Fruit fly (Drosophila melanogaster): ENCODE measurements around the gene CG31342.

Gene CG31342

DNA sequence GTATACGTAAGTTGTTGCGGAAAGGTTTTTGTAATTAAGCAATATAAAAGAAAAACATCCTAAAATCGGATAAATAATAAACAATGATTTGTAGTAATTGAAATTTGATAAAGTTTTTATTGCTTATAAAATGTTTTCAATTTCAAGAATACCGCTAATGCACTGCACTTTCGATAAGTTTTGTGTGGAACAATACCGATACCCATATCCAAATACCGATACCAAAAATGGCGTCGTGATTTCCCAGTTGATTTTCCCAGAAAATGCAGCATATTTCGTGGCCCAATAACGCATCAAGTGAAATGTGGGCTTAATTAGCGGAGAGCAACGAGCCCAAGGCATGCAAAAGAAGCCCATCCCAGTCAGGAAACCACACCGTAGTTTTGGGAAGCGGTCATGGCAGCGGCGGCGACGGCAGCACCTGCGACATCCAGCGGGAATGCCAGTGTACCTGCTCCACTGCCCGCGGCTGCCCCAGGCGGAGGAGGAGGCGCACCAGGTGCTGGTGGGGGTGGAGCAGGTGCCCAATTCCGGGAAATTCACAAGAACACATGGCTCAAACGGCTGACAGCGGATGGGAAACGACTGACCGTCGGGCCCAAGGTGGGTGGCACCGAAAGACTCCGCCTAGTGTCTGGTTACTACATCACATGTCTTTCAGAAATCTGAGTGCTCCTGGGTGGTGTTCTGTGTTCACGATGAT is at the start of gene CG31342 (continued):
- peak; percentile 70 for TF ChIP-seq CG14710 (tag; optimal IDR thresholded peaks at IDR 0.05)
- TF ChIP-seq Ada2b (GFP tag; IDR thresholded peaks at IDR 0.05): no peak
- TF ChIP-seq CG14860 (GFP tag; IDR thresholded peaks at IDR 0.05; ENCODE audit: partially characterized antibody): peak; percentile 43
- peak; percentile 38 for TF ChIP-seq Ssrp (tag; optimal IDR thresholded peaks at IDR 0.05)
- TF ChIP-seq CG15011 (GFP tag; optimal IDR thresholded peaks at IDR 0.05): peak; percentile 0
- no peak for TF ChIP-seq CG11085 (GFP tag; IDR thresholded peaks at IDR 0.05)
- TF ChIP-seq CG17359 (tag; optimal IDR thresholded peaks at IDR 0.05): peak; percentile 55
- no peak for TF ChIP-seq CG6683 (GFP tag; optimal IDR thresholded peaks at IDR 0.05)
- TF ChIP-seq zen (tag; optimal IDR thresholded peaks at IDR 0.05): peak; percentile 48
- no peak for TF ChIP-seq dati (GFP tag; IDR thresholded peaks at IDR 0.05)
- TF ChIP-seq pb (GFP tag; optimal IDR thresholded peaks at IDR 0.05): no peak
- peak; percentile 60 for TF ChIP-seq hbn (GFP tag; IDR thresholded peaks at IDR 0.05; ENCODE audit: partially characterized antibody)
- peak; percentile 96 for TF ChIP-seq MESR4 (GFP tag; optimal IDR thresholded peaks at IDR 0.05)
- peak; percentile 55; the same call in 1 of the 3 replicates for TF ChIP-seq hb (GFP tag; IDR thresholded peaks at IDR 0.05; ENCODE audit: partially characterized antibody)
- peak; percentile 69 for TF ChIP-seq CG13424 (tag; optimal IDR thresholded peaks at IDR 0.05)
- TF ChIP-seq PHDP (tag; optimal IDR thresholded peaks at IDR 0.05): peak; percentile 68
- TF ChIP-seq CG2116 (GFP tag; optimal IDR thresholded peaks at IDR 0.05): peak; percentile 75
- peak in 1 of 2 experiments; percentile 62 for TF ChIP-seq bsh (GFP tag; optimal IDR thresholded peaks at IDR 0.05)
- no peak for TF ChIP-seq CG9609 (GFP tag; optimal IDR thresholded peaks at IDR 0.05)
- peak; percentile 70 for TF ChIP-seq Dref (GFP tag; IDR thresholded peaks at IDR 0.05)
- no peak for TF ChIP-seq cwo (GFP tag; optimal IDR thresholded peaks at IDR 0.05)
- TF ChIP-seq Ets97D (GFP tag; optimal IDR thresholded peaks at IDR 0.05): peak; percentile 17
- TF ChIP-seq Six4 (GFP tag; optimal IDR thresholded peaks at IDR 0.05): peak; percentile 61
- no peak for TF ChIP-seq bcd (GFP tag; optimal IDR thresholded peaks at IDR 0.05)
- no peak for TF ChIP-seq CG4424 (GFP tag; optimal IDR thresholded peaks at IDR 0.05)
- no peak for TF ChIP-seq Lpt (GFP tag; optimal IDR thresholded peaks at IDR 0.05)
- TF ChIP-seq unc-4 (GFP tag; IDR thresholded peaks at IDR 0.05; ENCODE audit: partially characterized antibody): peak; percentile 71
- 0 out of 4 replicates have a peak, but pooled peaks have one; percentile 58 for TF ChIP-seq chinmo (GFP tag; IDR thresholded peaks at IDR 0.05; ENCODE audit: partially characterized antibody)
- TF ChIP-seq Taf1 (GFP tag; IDR thresholded peaks at IDR 0.05): 0 out of 2 replicates have a peak, but pooled peaks have one; percentile 12
- no peak for TF ChIP-seq Asciz (GFP tag; optimal IDR thresholded peaks at IDR 0.05)
- TF ChIP-seq bbx (GFP tag; IDR thresholded peaks at IDR 0.05; ENCODE audit: partially characterized antibody): peak; percentile 79
- TF ChIP-seq pzg (GFP tag; optimal IDR thresholded peaks at IDR 0.05): peak; percentile 44
- TF ChIP-seq CG16813 (GFP tag; IDR thresholded peaks at IDR 0.05; ENCODE audit: partially characterized antibody): peak; percentile 58
- peak; percentile 27; the same call in 1 of the 2 replicates for TF ChIP-seq Atf6 (GFP tag; IDR thresholded peaks at IDR 0.05)
- peak; percentile 77 for TF ChIP-seq row (GFP tag; IDR thresholded peaks at IDR 0.05)
- TF ChIP-seq HmgD (GFP tag; optimal IDR thresholded peaks at IDR 0.05): peak; percentile 5
- TF ChIP-seq Elba2 (GFP tag; optimal IDR thresholded peaks at IDR 0.05): no peak
- peak; percentile 93 for TF ChIP-seq CG4617 (GFP tag; optimal IDR thresholded peaks at IDR 0.05; ENCODE audit: borderline replicate concordance)
- peak; percentile 50; the same call in 1 of the 2 replicates for TF ChIP-seq MBD-R2 (GFP tag; IDR thresholded peaks at IDR 0.05)
- TF ChIP-seq knrl (GFP tag; IDR thresholded peaks at IDR 0.05; ENCODE audit: partially characterized antibody): peak; percentile 59; the same call in 2 of the 3 replicates
- peak in 1 of 2 experiments; percentile 23 for TF ChIP-seq chif (GFP tag; optimal IDR thresholded peaks at IDR 0.05)
- TF ChIP-seq Fer1 (GFP tag; optimal IDR thresholded peaks at IDR 0.05): peak; percentile 54
- TF ChIP-seq D (optimal IDR thresholded peaks at IDR 0.05): no peak
- TF ChIP-seq D (GFP tag; optimal IDR thresholded peaks at IDR 0.05): no peak
- 0 out of 3 replicates have a peak, but pooled peaks have one; percentile 45 for TF ChIP-seq mld (GFP tag; IDR thresholded peaks at IDR 0.05; ENCODE audit: partially characterized antibody)
- TF ChIP-seq CG6813 (GFP tag; optimal IDR thresholded peaks at IDR 0.05): no peak
- TF ChIP-seq Pdp1 (GFP tag; optimal IDR thresholded peaks at IDR 0.05): peak in 1 of 2 experiments; percentile 31
